Fruit fly (Drosophila melanogaster) whole organism: Measurements from ENCODE around the gene mtsh.

ENCODE experiments used
- CG8478 ChIP-seq: fragments of >200 bp; optimal IDR thresholded peaks from 2 replicates; lab custom pipeline; 2018; ENCODE audit warnings: inconsistent platforms
- Dll ChIP-seq: fragments of >200 bp; optimal IDR thresholded peaks from 2 replicates; lab custom pipeline; 2017
- EcR ChIP-seq, 2 experiments: fragments of >200 bp; optimal IDR thresholded peaks; 2 replicates each; lab custom pipeline; 2017; ENCODE audit warnings: missing biosample characterization in 2 of 2, missing genetic modification characterization in 2 of 2, missing genetic modification reagents in 2 of 2
- pan ChIP-seq: fragments of >200 bp; optimal IDR thresholded peaks from 2 replicates; lab custom pipeline; 2017
- psq ChIP-seq: fragments of >200 bp; optimal IDR thresholded peaks from 2 replicates; lab custom pipeline; 2017
- usp ChIP-seq: fragments of >200 bp; optimal IDR thresholded peaks from 2 replicates; lab custom pipeline; 2017; ENCODE audit warnings: missing biosample characterization, missing genetic modification characterization, mixed read lengths

Gene mtsh

dm6 chr2L:8326414-8327271 lies 6.9 kb upstream of the mtsh start:
- no peak for TF ChIP-seq pan
- TF ChIP-seq Dll = no peak
- TF ChIP-seq CG8478 (lab: Kevin White, UChicago) = no peak
- no peak for TF ChIP-seq usp (GFP tag; lab: Kevin White, UChicago)

DNA sequence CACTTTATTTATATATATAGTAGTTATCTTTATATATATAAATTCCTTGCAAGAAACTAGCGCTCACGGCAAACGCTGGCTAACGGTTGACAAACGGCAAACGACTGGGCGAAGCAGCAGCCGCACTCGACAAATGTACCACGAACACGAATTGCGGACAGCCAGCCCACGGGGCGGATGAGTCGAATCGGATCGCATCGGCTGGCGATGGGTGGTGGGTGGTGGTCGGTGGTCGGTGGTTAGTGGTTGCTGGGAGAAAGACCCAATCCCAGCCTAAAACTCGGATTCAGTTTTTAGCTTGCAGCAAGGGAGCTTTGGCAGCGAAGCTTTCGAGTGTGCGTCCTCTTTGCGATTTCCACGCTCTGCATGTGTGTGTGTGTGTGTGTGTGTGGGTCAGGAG lies 5.4 kb upstream of the mtsh start, which contains the start of gene CG7781:
TSS of gene CG7781 (minus strand) at position 260 of the 400 bp plus-strand sequence.
- TF ChIP-seq usp (GFP tag; lab: Kevin White, UChicago) (no peak), EcR (GFP tag; optimal IDR thresholded peaks at IDR 0.05; lab: Kevin White, UChicago) (no peak), pan (no peak), CG8478 (lab: Kevin White, UChicago) (no peak), Dll (no peak), psq (lab: Kevin White, UChicago) (no peak)

DNA sequence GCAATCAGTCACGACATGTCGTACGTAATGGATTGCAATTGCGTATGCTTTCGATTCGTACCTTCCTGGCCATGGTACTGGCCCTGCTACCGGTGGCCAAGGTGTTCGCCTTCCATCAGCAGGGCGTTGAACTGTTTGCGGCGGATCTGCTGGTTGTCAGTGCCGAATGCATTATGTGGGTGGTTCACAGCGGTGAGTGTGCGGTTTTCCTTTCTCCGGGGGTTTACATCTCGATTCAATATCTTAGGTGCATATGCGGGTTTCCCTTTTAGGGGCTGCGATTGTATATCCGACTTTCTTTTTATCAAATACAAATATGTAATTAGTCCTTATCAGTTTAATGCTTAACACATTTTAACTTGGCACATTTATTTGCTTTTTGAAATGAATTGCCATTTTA lies 8.0 kb downstream of the mtsh start:
- no peak for TF ChIP-seq pan
- no peak for TF ChIP-seq CG8478 (lab: Kevin White, UChicago)
- no peak for TF ChIP-seq psq (lab: Kevin White, UChicago)
- no peak for TF ChIP-seq Dll
- TF ChIP-seq usp (GFP tag; lab: Kevin White, UChicago) = no peak
- TF ChIP-seq EcR (GFP tag; optimal IDR thresholded peaks at IDR 0.05; lab: Kevin White, UChicago) = no peak

dm6 chr2L:8311091-8311490 lies 8.6 kb downstream of the mtsh start, which contains the start of the genes CG7810 and CG7806:
Gene CG7810 (minus strand): TSS chr2L:8311195.
Gene CG7806 (plus strand): TSS chr2L:8311399.
- TF ChIP-seq CG8478 (lab: Kevin White, UChicago) (no peak), usp (GFP tag; lab: Kevin White, UChicago) (no peak), EcR (GFP tag; optimal IDR thresholded peaks at IDR 0.05; lab: Kevin White, UChicago) (no peak), pan (no peak), Dll (no peak), psq (lab: Kevin White, UChicago) (no peak)

DNA sequence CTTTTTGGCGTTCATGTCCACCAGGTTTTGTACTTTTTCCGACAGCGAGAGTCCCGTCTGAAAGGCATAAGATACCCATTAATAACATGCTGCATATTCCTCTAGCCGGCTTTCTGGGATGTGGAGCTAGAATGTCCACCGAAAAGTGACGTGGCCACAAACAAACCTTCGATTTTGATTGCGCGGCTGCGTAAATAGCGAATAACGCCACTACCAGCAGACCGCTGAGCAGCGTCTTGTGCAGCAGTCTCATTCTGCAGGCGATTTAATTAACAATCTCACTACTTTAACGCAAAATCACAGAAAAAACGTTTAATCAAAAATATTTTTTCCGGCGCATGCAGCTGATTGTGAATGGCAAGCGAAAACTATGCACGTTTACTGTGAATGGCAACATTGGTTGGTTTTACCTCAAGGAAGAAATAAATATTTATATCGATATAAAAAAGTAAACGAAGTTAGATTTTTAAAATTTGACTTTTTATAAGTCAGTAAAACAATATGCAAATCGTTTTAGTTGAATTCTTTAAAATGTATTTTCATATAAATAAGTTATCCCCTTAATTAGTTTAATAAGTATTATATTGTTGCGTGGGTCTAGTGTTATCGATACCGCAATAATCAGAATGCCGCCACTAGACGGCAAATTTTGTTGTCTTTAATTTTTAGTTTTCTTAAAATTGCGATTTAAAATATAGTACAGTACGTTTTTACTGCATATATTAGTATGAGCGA lies 11.7 kb downstream of the mtsh start, which contains the start of the genes Ostgamma and Mettl14:
TSS of gene Ostgamma (minus strand) at position 376 of the 735 bp plus-strand sequence.
TSS of gene Mettl14 (plus strand) at position 611 of the 735 bp plus-strand sequence.
- no peak for TF ChIP-seq CG8478 (lab: Kevin White, UChicago)
- no peak for TF ChIP-seq pan
- no peak for TF ChIP-seq Dll
- no peak for TF ChIP-seq EcR (GFP tag; optimal IDR thresholded peaks at IDR 0.05; lab: Kevin White, UChicago)
- no peak for TF ChIP-seq psq (lab: Kevin White, UChicago)
- TF ChIP-seq usp (GFP tag; lab: Kevin White, UChicago) = no peak

DNA sequence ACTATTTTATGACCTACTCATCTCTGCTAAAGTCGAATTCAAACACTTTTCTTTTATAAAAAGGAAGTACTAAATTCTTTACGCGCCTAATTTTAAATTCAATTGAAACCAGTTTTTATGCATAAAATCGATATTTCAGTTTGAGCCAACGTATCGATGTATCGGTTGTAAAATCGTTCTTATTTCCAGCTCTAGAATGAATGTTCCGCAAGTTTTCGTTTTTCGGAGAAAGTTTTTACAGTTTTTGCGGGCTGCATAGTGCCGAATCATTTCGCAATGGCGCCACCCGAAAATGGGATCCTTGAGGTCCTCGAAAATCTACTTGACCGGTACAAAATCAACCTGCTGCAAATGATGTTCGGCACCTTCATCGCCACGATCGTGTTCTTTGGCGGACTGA lies 14.3 kb downstream of the mtsh start, which contains the start of gene CG7840:
TSS of gene CG7840 (plus strand) at position 178 of the 400 bp plus-strand sequence.
- no peak for TF ChIP-seq CG8478 (lab: Kevin White, UChicago)
- no peak for TF ChIP-seq EcR (GFP tag; optimal IDR thresholded peaks at IDR 0.05; lab: Kevin White, UChicago)
- TF ChIP-seq pan = no peak
- no peak for TF ChIP-seq usp (GFP tag; lab: Kevin White, UChicago)
- TF ChIP-seq Dll = no peak
- no peak for TF ChIP-seq psq (lab: Kevin White, UChicago)

DNA sequence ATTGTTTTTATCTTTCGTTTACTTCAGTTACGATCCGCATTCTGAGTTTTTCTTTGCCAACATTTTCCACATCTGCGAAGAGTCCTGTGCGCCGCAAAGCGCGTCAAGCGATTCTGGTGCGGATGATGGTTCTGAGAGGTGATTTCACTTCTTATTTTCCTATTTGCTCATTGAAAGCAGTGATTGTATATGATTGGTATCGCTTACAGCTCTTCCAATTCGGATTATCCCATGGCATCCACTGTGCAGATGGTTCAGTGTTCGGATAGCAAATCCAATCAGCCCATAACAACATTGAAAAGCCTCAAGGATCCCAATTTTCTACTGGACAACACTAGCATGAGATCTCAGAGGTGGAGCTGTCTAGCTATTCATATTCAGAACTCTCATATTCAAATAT lies 15.1 kb downstream of the mtsh start:
- TF ChIP-seq EcR (GFP tag; optimal IDR thresholded peaks at IDR 0.05; lab: Kevin White, UChicago) (no peak), psq (lab: Kevin White, UChicago) (no peak), CG8478 (lab: Kevin White, UChicago) (no peak), pan (no peak), Dll (no peak), usp (GFP tag; lab: Kevin White, UChicago) (no peak)

- no peak for TF ChIP-seq CG8478 (lab: Kevin White, UChicago)
- no peak for TF ChIP-seq usp (GFP tag; lab: Kevin White, UChicago)
- TF ChIP-seq pan = no peak
- no peak for TF ChIP-seq EcR (GFP tag; optimal IDR thresholded peaks at IDR 0.05; lab: Kevin White, UChicago)
- TF ChIP-seq psq (lab: Kevin White, UChicago) = no peak
- TF ChIP-seq Dll = no peak
These were observed 16.8 kb downstream of the mtsh start, which contains the start of the genes wol and Scgalpha for dm6 chr2L:8302766-8303479. Gene wol (minus strand): TSS chr2L:8302985. Gene Scgalpha (plus strand): TSS chr2L:8303429.

- TF ChIP-seq Dll = no peak
- peak in 1 of 2 experiments; percentile 25 for TF ChIP-seq EcR (GFP tag; optimal IDR thresholded peaks at IDR 0.05; lab: Kevin White, UChicago)
These were observed 19.2 kb downstream of the mtsh start, which contains the start of gene Btk for dm6 chr2L:8300220-8301167. Gene Btk (minus strand): TSS chr2L:8301079.

DNA sequence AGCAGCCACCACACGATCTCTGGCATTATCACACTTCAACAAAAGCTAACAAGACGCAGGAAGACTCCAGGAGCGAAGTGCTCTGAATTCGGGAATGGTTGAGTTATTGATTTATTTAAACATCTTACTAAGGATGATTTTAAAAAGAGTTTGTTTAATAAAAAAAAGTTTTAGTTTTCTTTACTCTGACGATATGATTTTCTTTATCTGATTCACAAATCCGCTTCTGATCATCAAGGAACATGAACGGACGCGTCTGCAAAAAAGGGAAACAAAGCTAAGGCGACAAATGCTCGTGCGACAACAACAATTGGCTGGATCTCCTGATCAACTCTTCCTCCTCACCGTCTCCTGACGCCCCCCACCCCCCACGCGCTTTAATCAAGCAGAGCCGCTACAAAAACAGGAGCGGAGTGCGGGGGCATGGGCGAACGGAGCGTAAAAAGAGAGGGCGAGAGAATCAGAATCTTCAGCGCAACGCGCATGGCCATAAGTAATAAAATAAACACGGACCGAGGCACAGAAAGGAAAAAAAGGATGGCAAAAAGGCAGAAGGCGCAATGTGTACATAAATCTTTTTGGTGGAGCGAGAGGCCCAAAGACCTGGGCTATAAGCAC lies 20.4 kb downstream of the mtsh start:
- TF ChIP-seq psq (lab: Kevin White, UChicago) = no peak
- TF ChIP-seq Dll = no peak
- no peak for TF ChIP-seq EcR (GFP tag; optimal IDR thresholded peaks at IDR 0.05; lab: Kevin White, UChicago)
